Fruit fly (Drosophila melanogaster): Measurements from ENCODE around the gene Taf10b.
A peak's percentile ranks its signal among the peaks of the same experiment; 100 is the strongest.

Taf10b gene

dm6 chr2L:2734215-2734614 lies 33.4 kb downstream of the Taf10b start (continued):
- TF ChIP-seq CG10654 (GFP tag; optimal IDR thresholded peaks at IDR 0.05): no peak
- no peak for TF ChIP-seq trh (GFP tag; optimal IDR thresholded peaks at IDR 0.05)

- TF ChIP-seq eve (GFP tag; optimal IDR thresholded peaks at IDR 0.05): peak in 1 of 2 experiments; percentile 65
- TF ChIP-seq CTCF (GFP tag; optimal IDR thresholded peaks at IDR 0.05): peak; percentile 71
- TF ChIP-seq CG7357 (GFP tag; IDR thresholded peaks at IDR 0.05): no peak
- TF ChIP-seq CG4617 (GFP tag; optimal IDR thresholded peaks at IDR 0.05; ENCODE audit: borderline replicate concordance): no peak
These were observed 35.4 kb downstream of the Taf10b start for dm6 chr2L:2732139-2732830.

dm6 chr2L:2731370-2732138 lies 36.1 kb downstream of the Taf10b start:
- peak; percentile 57 for TF ChIP-seq Deaf1 (tag; optimal IDR thresholded peaks at IDR 0.05)
- TF ChIP-seq CG42726 (GFP tag; IDR thresholded peaks at IDR 0.05; ENCODE audit: partially characterized antibody): no peak
- no peak for TF ChIP-seq CG11247 (GFP tag; IDR thresholded peaks at IDR 0.05)
- peak; percentile 18 for TF ChIP-seq CG13624 (GFP tag; optimal IDR thresholded peaks at IDR 0.05)
- TF ChIP-seq Pdp1 (GFP tag; optimal IDR thresholded peaks at IDR 0.05): peak in 1 of 2 experiments; percentile 68
- no peak for TF ChIP-seq eve (GFP tag; optimal IDR thresholded peaks at IDR 0.05)
- TF ChIP-seq CG15696 (tag; optimal IDR thresholded peaks at IDR 0.05): no peak
- TF ChIP-seq vfl (GFP tag; optimal IDR thresholded peaks at IDR 0.05): no peak
- peak; percentile 79 for TF ChIP-seq sens (GFP tag)
- TF ChIP-seq Oaz (GFP tag; IDR thresholded peaks at IDR 0.05): no peak
- TF ChIP-seq bcd (GFP tag; optimal IDR thresholded peaks at IDR 0.05): peak; percentile 6
- peak; percentile 52; the same call in 1 of the 2 replicates for TF ChIP-seq slbo (GFP tag; IDR thresholded peaks at IDR 0.05)
- peak; percentile 50 for TF ChIP-seq kay (GFP tag; optimal IDR thresholded peaks at IDR 0.05)
- TF ChIP-seq Lim3 (GFP tag; IDR thresholded peaks at IDR 0.05): no peak
- peak; percentile 8 for TF ChIP-seq CG10209 (GFP tag; optimal IDR thresholded peaks at IDR 0.05)
- TF ChIP-seq CG8290 (GFP tag; optimal IDR thresholded peaks at IDR 0.05): no peak
- TF ChIP-seq CG8290 (tag; optimal IDR thresholded peaks at IDR 0.05): peak in 1 of 2 experiments; percentile 24
- peak; percentile 32; the same call in 1 of the 2 replicates for TF ChIP-seq sob (GFP tag; IDR thresholded peaks at IDR 0.05)
- peak; percentile 29 for TF ChIP-seq nmo (GFP tag; optimal IDR thresholded peaks at IDR 0.05)
- peak; percentile 3 for TF ChIP-seq cg (GFP tag; optimal IDR thresholded peaks at IDR 0.05)
- 0 out of 3 replicates have a peak, but pooled peaks have one; percentile 47 for TF ChIP-seq Optix (GFP tag; IDR thresholded peaks at IDR 0.05)
- TF ChIP-seq Sox102F (GFP tag; optimal IDR thresholded peaks at IDR 0.05): peak; percentile 40
- TF ChIP-seq ind (GFP tag; optimal IDR thresholded peaks at IDR 0.05): peak; percentile 40
- TF ChIP-seq Dll (GFP tag; IDR thresholded peaks at IDR 0.05; ENCODE audit: partially characterized antibody): no peak
- no peak for TF ChIP-seq D (optimal IDR thresholded peaks at IDR 0.05)
- TF ChIP-seq D (GFP tag; optimal IDR thresholded peaks at IDR 0.05): peak; percentile 15
- no peak for TF ChIP-seq pzg (GFP tag; optimal IDR thresholded peaks at IDR 0.05)
- TF ChIP-seq CG8924 (tag; optimal IDR thresholded peaks at IDR 0.05): peak; percentile 0
- peak; percentile 59; the same call in 2 of the 3 replicates for TF ChIP-seq row (GFP tag; IDR thresholded peaks at IDR 0.05)
- no peak for TF ChIP-seq CG3726 (GFP tag; IDR thresholded peaks at IDR 0.05)
- TF ChIP-seq CG14860 (GFP tag; IDR thresholded peaks at IDR 0.05; ENCODE audit: partially characterized antibody): no peak
- TF ChIP-seq hkb (optimal IDR thresholded peaks at IDR 0.05): no peak
- TF ChIP-seq hkb (GFP tag; IDR thresholded peaks at IDR 0.05): 0 out of 2 replicates have a peak, but pooled peaks have one; percentile 23
- no peak for TF ChIP-seq pita (GFP tag; optimal IDR thresholded peaks at IDR 0.05)
- peak; percentile 27; the same call in 1 of the 3 replicates for TF ChIP-seq tgo (GFP tag; IDR thresholded peaks at IDR 0.05)
- TF ChIP-seq CG14441 (GFP tag; IDR thresholded peaks at IDR 0.05): peak; percentile 45; the same call in 1 of the 2 replicates
- TF ChIP-seq CG31224 (GFP tag; IDR thresholded peaks at IDR 0.05): peak; percentile 36; the same call in 1 of the 2 replicates
- peak; percentile 21 for TF ChIP-seq CG13424 (tag; optimal IDR thresholded peaks at IDR 0.05)
- TF ChIP-seq CG7839 (tag; optimal IDR thresholded peaks at IDR 0.05): peak; percentile 50
- TF ChIP-seq CG10366 (GFP tag; IDR thresholded peaks at IDR 0.05): peak; percentile 39; the same call in 1 of the 2 replicates
- TF ChIP-seq Rx (GFP tag; IDR thresholded peaks at IDR 0.05): peak; percentile 62; the same call in 1 of the 2 replicates

Data from whole organism, embryonic.